Fruit fly (Drosophila melanogaster) whole organism, embryonic: ENCODE measurements around the gene St2.
A peak's percentile ranks its signal among the peaks of the same experiment; 100 is the strongest.

ENCODE experiments used
- Atf-2 ChIP-seq: fragments of 200-800 bp; sonication (Bioruptor generic); optimal IDR thresholded peaks from 2 replicates; lab custom pipeline; 2016; ENCODE audit warnings: missing biosample characterization, missing genetic modification characterization
- BEAF-32 ChIP-seq: fragments of 200-800 bp; sonication (Bioruptor generic); optimal IDR thresholded peaks from 3 replicates; lab custom pipeline; 2017; ENCODE audit warnings: missing biosample characterization, missing genetic modification characterization, mild to moderate bottlenecking, moderate library complexity, missing genetic modification reagents
- CG10431 ChIP-seq: fragments of 200-800 bp; sonication (Bioruptor generic); optimal IDR thresholded peaks from 3 replicates; lab custom pipeline; 2018; ENCODE audit warnings: missing biosample characterization, mild to moderate bottlenecking, missing genetic modification characterization
- CG10959 ChIP-seq: fragments of 200-800 bp; sonication (Bioruptor generic); IDR thresholded peaks from 2 replicates; pipeline ENCODE4 v1.3.6; 2022; ENCODE audit warnings: missing biosample characterization, missing genetic modification characterization
- CG10979 ChIP-seq: fragments of 200-800 bp; sonication (Bioruptor generic); optimal IDR thresholded peaks from 2 replicates; lab custom pipeline; 2018; ENCODE audit warnings: missing biosample characterization, mild to moderate bottlenecking, missing genetic modification characterization, moderate library complexity
- CG11247 ChIP-seq: fragments of 200-800 bp; sonication (Bioruptor generic); IDR thresholded peaks from 2 replicates; pipeline ENCODE4 v1.3.6; 2022; ENCODE audit warnings: missing biosample characterization, missing genetic modification characterization
- CG11695 ChIP-seq: fragments of 200-800 bp; sonication (Bioruptor generic); IDR thresholded peaks from 3 replicates; pipeline ENCODE4 v1.3.6; 2022; ENCODE audit warnings: missing biosample characterization, missing genetic modification characterization
- CG11696 ChIP-seq: fragments of 200-800 bp; sonication (Bioruptor generic); IDR thresholded peaks from 2 replicates; pipeline ENCODE4 v1.3.6; 2022; ENCODE audit warnings: missing biosample characterization, missing genetic modification characterization
- CG12219 ChIP-seq: fragments of 200-800 bp; sonication (Bioruptor generic); optimal IDR thresholded peaks from 3 replicates; lab custom pipeline; 2018; ENCODE audit warnings: missing biosample characterization, mild to moderate bottlenecking, missing genetic modification characterization
- CG1602 ChIP-seq: fragments of 200-800 bp; sonication (Bioruptor generic); optimal IDR thresholded peaks from 3 replicates; lab custom pipeline; 2016; ENCODE audit warnings: missing biosample characterization, missing genetic modification characterization
- CG16779 ChIP-seq: fragments of 200-800 bp; sonication (Bioruptor generic); IDR thresholded peaks from 2 replicates; pipeline ENCODE4 v1.3.6; 2022; ENCODE audit warnings: missing biosample characterization, missing genetic modification characterization
- CG17612 ChIP-seq: fragments of 200-800 bp; sonication (Bioruptor generic); IDR thresholded peaks from 2 replicates; pipeline ENCODE4 v1.3.6; 2022; ENCODE audit warnings: missing biosample characterization, missing genetic modification characterization
- CG17829 ChIP-seq: fragments of 200-800 bp; optimal IDR thresholded peaks from 2 replicates; lab custom pipeline; 2019; ENCODE audit warnings: missing biosample characterization, mild to moderate bottlenecking, missing genetic modification characterization, moderate library complexity
- CG2116 ChIP-seq: fragments of 200-800 bp; sonication (Bioruptor generic); optimal IDR thresholded peaks from 3 replicates; lab custom pipeline; 2018; ENCODE audit warnings: missing biosample characterization, mild to moderate bottlenecking, missing genetic modification characterization
- CG2129 ChIP-seq: fragments of 200-800 bp; sonication (Bioruptor generic); IDR thresholded peaks from 2 replicates; pipeline ENCODE4 v1.3.6; 2022; ENCODE audit warnings: missing biosample characterization, missing genetic modification characterization; ENCODE audit not compliant: partially characterized antibody
- CG2678 ChIP-seq: fragments of 200-800 bp; sonication (Bioruptor generic); optimal IDR thresholded peaks from 3 replicates; lab custom pipeline; 2019; ENCODE audit warnings: missing biosample characterization, mild to moderate bottlenecking, missing genetic modification characterization, moderate library complexity
- CG31365 ChIP-seq: fragments of 200-800 bp; sonication (Bioruptor generic); optimal IDR thresholded peaks from 2 replicates; lab custom pipeline; 2018; ENCODE audit warnings: missing biosample characterization, mild to moderate bottlenecking, missing genetic modification characterization
- CG5953 ChIP-seq: fragments of 200-800 bp; sonication (Bioruptor generic); IDR thresholded peaks from 2 replicates; pipeline ENCODE4 v1.3.6; 2022; ENCODE audit warnings: missing biosample characterization, missing genetic modification characterization
- CG6689 ChIP-seq: fragments of 200-800 bp; sonication (Bioruptor generic); IDR thresholded peaks from 2 replicates; pipeline ENCODE4 v1.3.6; 2022; ENCODE audit warnings: missing biosample characterization, missing genetic modification characterization
- CG7786 ChIP-seq: fragments of 200-800 bp; sonication (Bioruptor generic); optimal IDR thresholded peaks from 2 replicates; lab custom pipeline; 2016; ENCODE audit warnings: missing biosample characterization, missing genetic modification characterization
- CG7928 ChIP-seq: fragments of 200-800 bp; sonication (Bioruptor generic); optimal IDR thresholded peaks from 2 replicates; lab custom pipeline; 2017; ENCODE audit warnings: missing biosample characterization, mild to moderate bottlenecking, missing genetic modification characterization
- CG8089 ChIP-seq: fragments of 200-800 bp; sonication (Bioruptor generic); optimal IDR thresholded peaks from 3 replicates; lab custom pipeline; 2016; ENCODE audit warnings: missing biosample characterization, missing genetic modification characterization
- Dp ChIP-seq: fragments of 200-800 bp; sonication (Bioruptor generic); optimal IDR thresholded peaks from 2 replicates; lab custom pipeline; 2018; ENCODE audit warnings: missing biosample characterization, mild to moderate bottlenecking, missing genetic modification characterization, moderate library complexity
- Hr39 ChIP-seq: fragments of >200 bp; optimal IDR thresholded peaks from 2 replicates; lab custom pipeline; 2017
- MTF-1 ChIP-seq: fragments of 200-800 bp; sonication (Bioruptor generic); optimal IDR thresholded peaks from 2 replicates; lab custom pipeline; 2018; ENCODE audit warnings: missing biosample characterization, mild to moderate bottlenecking, missing genetic modification characterization, borderline replicate concordance
- Max ChIP-seq: fragments of 200-800 bp; sonication (Bioruptor generic); optimal IDR thresholded peaks from 2 replicates; lab custom pipeline; 2016; ENCODE audit warnings: missing biosample characterization, mild to moderate bottlenecking, missing genetic modification characterization
- NK7.1 ChIP-seq: fragments of 200-800 bp; sonication (Bioruptor generic); optimal IDR thresholded peaks from 3 replicates; lab custom pipeline; 2016; ENCODE audit warnings: missing biosample characterization, missing genetic modification characterization
- Nf-YC ChIP-seq: fragments of 200-800 bp; optimal IDR thresholded peaks from 3 replicates; lab custom pipeline; 2019; ENCODE audit warnings: missing biosample characterization, mild to moderate bottlenecking, missing genetic modification characterization, moderate library complexity
- Oli ChIP-seq: fragments of 200-800 bp; sonication (Bioruptor generic); optimal IDR thresholded peaks from 2 replicates; lab custom pipeline; 2018; ENCODE audit warnings: missing biosample characterization, mild to moderate bottlenecking, missing genetic modification characterization, moderate library complexity
- Sox100B ChIP-seq: fragments of 200-800 bp; sonication (Bioruptor generic); optimal IDR thresholded peaks from 3 replicates; lab custom pipeline; 2018; ENCODE audit warnings: missing biosample characterization, mild to moderate bottlenecking, missing genetic modification characterization
- Sox102F ChIP-seq: fragments of 200-800 bp; sonication (Bioruptor generic); optimal IDR thresholded peaks from 2 replicates; lab custom pipeline; 2018; ENCODE audit warnings: missing biosample characterization, mild to moderate bottlenecking, missing genetic modification characterization, moderate library complexity
- Tbp ChIP-seq: fragments of >200 bp; optimal IDR thresholded peaks from 2 replicates; lab custom pipeline; 2018; ENCODE audit warnings: missing biosample characterization, missing genetic modification characterization
- amos ChIP-seq: fragments of 200-800 bp; sonication (Bioruptor generic); IDR thresholded peaks from 2 replicates; pipeline ENCODE4 v1.3.6; 2022; ENCODE audit warnings: missing biosample characterization, missing genetic modification characterization; ENCODE audit not compliant: partially characterized antibody
- crc ChIP-seq: fragments of 200-800 bp; sonication (Bioruptor generic); optimal IDR thresholded peaks from 2 replicates; lab custom pipeline; 2016; ENCODE audit warnings: missing biosample characterization, missing genetic modification characterization
- da ChIP-seq: fragments of 200-800 bp; sonication (Bioruptor generic); optimal IDR thresholded peaks from 2 replicates; lab custom pipeline; 2016; ENCODE audit warnings: missing biosample characterization, missing genetic modification characterization
- dimm ChIP-seq: fragments of 200-800 bp; sonication (Bioruptor generic); IDR thresholded peaks from 2 replicates; pipeline ENCODE4 v1.3.6; 2022; ENCODE audit warnings: missing biosample characterization, missing genetic modification characterization
- disco-r ChIP-seq: fragments of 200-800 bp; sonication (Bioruptor generic); optimal IDR thresholded peaks from 2 replicates; lab custom pipeline; 2016; ENCODE audit warnings: missing biosample characterization, missing genetic modification characterization
- dm ChIP-seq: fragments of 200-800 bp; sonication (Bioruptor generic); optimal IDR thresholded peaks from 3 replicates; lab custom pipeline; 2016; ENCODE audit warnings: missing biosample characterization, missing genetic modification characterization
- dpn ChIP-seq, 2 experiments: fragments of 200-800 bp; sonication (Bioruptor generic); optimal IDR thresholded peaks; 3 replicates each; lab custom pipeline; 2016; ENCODE audit warnings: missing biosample characterization in 2 of 2, missing genetic modification characterization in 2 of 2
- dysf ChIP-seq: fragments of 200-800 bp; sonication (Bioruptor generic); IDR thresholded peaks from 3 replicates; pipeline ENCODE4 v1.3.6; 2022; ENCODE audit warnings: missing biosample characterization, missing genetic modification characterization
- fru ChIP-seq: fragments of >200 bp; optimal IDR thresholded peaks from 2 replicates; lab custom pipeline; 2017
- grau ChIP-seq: fragments of 200-800 bp; optimal IDR thresholded peaks from 3 replicates; lab custom pipeline; 2019; ENCODE audit warnings: missing biosample characterization, mild to moderate bottlenecking, missing genetic modification characterization, moderate library complexity
- h ChIP-seq: fragments of >200 bp; optimal IDR thresholded peaks from 2 replicates; lab custom pipeline; 2017
- jing ChIP-seq: fragments of 200-800 bp; sonication (Bioruptor generic); optimal IDR thresholded peaks from 2 replicates; lab custom pipeline; 2018; ENCODE audit warnings: missing biosample characterization, mild to moderate bottlenecking, missing genetic modification characterization
- nau ChIP-seq: fragments of 200-800 bp; sonication (Bioruptor generic); optimal IDR thresholded peaks from 3 replicates; lab custom pipeline; 2017; ENCODE audit warnings: missing biosample characterization, mild to moderate bottlenecking, missing genetic modification characterization, missing genetic modification reagents
- oc ChIP-seq: fragments of 200-800 bp; sonication (Bioruptor generic); optimal IDR thresholded peaks from 2 replicates; lab custom pipeline; 2018; ENCODE audit warnings: missing biosample characterization, mild to moderate bottlenecking, missing genetic modification characterization, moderate library complexity
- onecut ChIP-seq: fragments of 200-800 bp; sonication (Bioruptor generic); IDR thresholded peaks from 2 replicates; pipeline ENCODE4 v1.3.6; 2022; ENCODE audit warnings: missing biosample characterization, missing genetic modification characterization
- scrt ChIP-seq: fragments of 200-800 bp; sonication (Bioruptor generic); optimal IDR thresholded peaks from 2 replicates; lab custom pipeline; 2018; ENCODE audit warnings: missing biosample characterization, mild to moderate bottlenecking, missing genetic modification characterization, moderate library complexity
- ssp ChIP-seq: fragments of 200-800 bp; sonication (Bioruptor generic); IDR thresholded peaks from 2 replicates; pipeline ENCODE4 v1.3.6; 2022; ENCODE audit warnings: missing biosample characterization, missing genetic modification characterization
- tx ChIP-seq: fragments of 200-800 bp; sonication (Bioruptor generic); optimal IDR thresholded peaks from 2 replicates; lab custom pipeline; 2016; ENCODE audit warnings: missing biosample characterization, missing genetic modification characterization
- z ChIP-seq: fragments of 200-800 bp; sonication (Bioruptor generic); IDR thresholded peaks from 3 replicates; pipeline ENCODE4 v1.3.6; 2022; ENCODE audit warnings: missing biosample characterization, missing genetic modification characterization

St2 gene

dm6 chr3R:9220064-9220864, 31.4 kb upstream of the St2 start (continued):
- TF ChIP-seq CG11696 (GFP tag; lab: Robert Waterston, UW) (peak; percentile 74), Tbp (GFP tag; lab: Kevin White, UChicago) (no peak), CG2678 (tag; lab: Kevin White, UChicago) (peak; percentile 37), tx (GFP tag; lab: Kevin White, UChicago) (no peak), CG6689 (GFP tag; lab: Robert Waterston, UW) (0 out of 2 replicates have a peak, but pooled peaks have one; percentile 13), CG11695 (GFP tag; lab: Robert Waterston, UW) (peak; percentile 58; the same call in 2 of the 3 replicates), dm (GFP tag; lab: Kevin White, UChicago) (no peak), z (GFP tag; lab: Robert Waterston, UW) (no peak), CG2129 (GFP tag; lab: Robert Waterston, UW) (no peak), disco-r (GFP tag; lab: Kevin White, UChicago) (no peak), Dp (GFP tag; lab: Kevin White, UChicago) (no peak), Max (no peak), CG2116 (GFP tag; lab: Kevin White, UChicago) (peak; percentile 38), CG7928 (GFP tag; lab: Kevin White, UChicago) (no peak), CG17612 (GFP tag; lab: Robert Waterston, UW) (no peak), da (GFP tag; lab: Kevin White, UChicago) (no peak), CG7786 (GFP tag; lab: Kevin White, UChicago) (peak; percentile 61), oc (tag; lab: Kevin White, UChicago) (peak; percentile 2), Sox100B (GFP tag; lab: Kevin White, UChicago) (peak; percentile 4), MTF-1 (GFP tag; lab: Kevin White, UChicago) (no peak), fru (lab: Kevin White, UChicago) (no peak), CG10959 (no peak), scrt (GFP tag; lab: Kevin White, UChicago) (peak; percentile 36), CG5953 (no peak), amos (no peak), dimm (no peak), CG11247 (GFP tag; lab: Robert Waterston, UW) (peak; percentile 20; the same call in 1 of the 2 replicates), Oli (tag; lab: Kevin White, UChicago) (no peak), h (lab: Kevin White, UChicago) (no peak), Hr39 (lab: Kevin White, UChicago) (no peak), CG12219 (GFP tag; lab: Kevin White, UChicago) (no peak), CG17829 (peak; percentile 15), CG1602 (GFP tag; lab: Kevin White, UChicago) (peak; percentile 0), CG16779 (no peak), CG8089 (GFP tag; lab: Kevin White, UChicago) (no peak), dysf (GFP tag; lab: Robert Waterston, UW) (peak; percentile 60; the same call in 2 of the 3 replicates), dpn (GFP tag; optimal IDR thresholded peaks at IDR 0.05; lab: Kevin White, UChicago) (peak; percentile 36 to 40), grau (tag; lab: Kevin White, UChicago) (peak; percentile 41), jing (GFP tag; lab: Kevin White, UChicago) (no peak), CG10979 (tag; lab: Kevin White, UChicago) (no peak), NK7.1 (peak; percentile 44), ssp (GFP tag; lab: Robert Waterston, UW) (no peak), crc (peak; percentile 21), Nf-YC (tag; lab: Kevin White, UChicago) (peak; percentile 34), CG31365 (no peak), nau (GFP tag; lab: Kevin White, UChicago) (no peak), CG10431 (no peak), onecut (GFP tag; lab: Robert Waterston, UW) (no peak), BEAF-32 (GFP tag; lab: Kevin White, UChicago) (no peak), Atf-2 (GFP tag; lab: Kevin White, UChicago) (peak; percentile 18), Sox102F (GFP tag; lab: Kevin White, UChicago) (peak; percentile 31)
